Fruit fly (Drosophila melanogaster) whole organism, embryonic: Measurements from ENCODE around the gene CG15741.
A peak's percentile ranks its signal among the peaks of the same experiment; 100 is the strongest.

ENCODE experiments used
- CG30020 ChIP-seq: fragments of 200-800 bp; optimal IDR thresholded peaks from 2 replicates; lab custom pipeline; 2019; ENCODE audit warnings: missing biosample characterization, mild to moderate bottlenecking, missing genetic modification characterization, moderate library complexity
- CG9817 ChIP-seq: fragments of 200-800 bp; sonication (Bioruptor generic); optimal IDR thresholded peaks from 2 replicates; lab custom pipeline; 2018; ENCODE audit warnings: missing biosample characterization, mild to moderate bottlenecking, missing genetic modification characterization, moderate library complexity
- Lpt ChIP-seq: fragments of >200 bp; optimal IDR thresholded peaks from 2 replicates; lab custom pipeline; 2018; ENCODE audit warnings: missing biosample characterization, missing genetic modification characterization
- cad ChIP-seq: fragments of >200 bp; optimal IDR thresholded peaks from 2 replicates; lab custom pipeline; 2017; ENCODE audit warnings: missing biosample characterization, missing genetic modification characterization
- croc ChIP-seq: fragments of 200-800 bp; sonication (Bioruptor generic); conservative IDR thresholded peaks from 3 replicates; pipeline ENCODE4 v1.3.6; 2022; ENCODE audit warnings: missing biosample characterization, missing genetic modification characterization
- exex ChIP-seq: fragments of 200-800 bp; sonication (Bioruptor generic); optimal IDR thresholded peaks from 4 replicates; lab custom pipeline; 2018; ENCODE audit warnings: missing biosample characterization, mild to moderate bottlenecking, missing genetic modification characterization, moderate library complexity
- sc ChIP-seq, 3 experiments: fragments of >200 bp in 2 of 3; fragments of 200-800 bp in 1 of 3; sonication (Bioruptor generic) in 1 of 3; optimal IDR thresholded peaks; 2 replicates in 2 of 3; 3 replicates in 1 of 3; lab custom pipeline; 2017; ENCODE audit warnings: mild to moderate bottlenecking in 1 of 3, missing biosample characterization in 1 of 3, missing genetic modification characterization in 1 of 3, missing genetic modification reagents in 1 of 3

DNA sequence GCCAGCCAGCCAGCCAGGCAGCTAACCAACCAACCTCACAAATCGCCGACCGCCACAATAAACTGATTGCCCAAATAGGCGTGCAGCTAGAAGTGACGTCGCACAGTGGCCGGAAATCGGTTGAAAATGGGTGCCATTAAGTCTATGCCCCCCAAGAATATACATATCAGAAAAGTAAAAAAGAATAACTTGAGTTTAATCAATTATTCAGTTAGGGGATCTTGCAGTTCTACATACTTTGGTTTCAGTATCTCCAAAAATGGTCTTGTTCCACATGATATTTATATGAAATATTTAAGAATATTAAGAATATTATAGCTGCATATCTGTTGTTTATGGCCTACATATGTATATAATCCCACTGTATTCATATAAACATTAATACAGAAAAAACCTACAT, 47.5 kb upstream of the CG15741 start:
- peak; percentile 26 for TF ChIP-seq exex (tag; lab: Kevin White, UChicago)
- no peak for TF ChIP-seq CG30020 (tag; lab: Kevin White, UChicago)
- TF ChIP-seq cad (GFP tag; lab: Kevin White, UChicago): no peak
- TF ChIP-seq CG9817 (tag; lab: Kevin White, UChicago): peak; percentile 54
- no peak for TF ChIP-seq croc (GFP tag; lab: Robert Waterston, UW)
- no peak for TF ChIP-seq sc (optimal IDR thresholded peaks at IDR 0.05; lab: Kevin White, UChicago)
- TF ChIP-seq sc (GFP tag; optimal IDR thresholded peaks at IDR 0.05; lab: Kevin White, UChicago): no peak
- no peak for TF ChIP-seq Lpt (GFP tag; lab: Kevin White, UChicago)
